Fruit fly (Drosophila melanogaster): Measurements from ENCODE around the gene GstZ1.

dm6 chr3R:9433774-9434173 lies 22.6 kb downstream of the GstZ1 start:
- TF ChIP-seq insv (optimal IDR thresholded peaks at IDR 0.05) (no peak), h (optimal IDR thresholded peaks at IDR 0.05) (no peak), psq (optimal IDR thresholded peaks at IDR 0.05) (no peak), Myc (optimal IDR thresholded peaks at IDR 0.05) (no peak), ttk (optimal IDR thresholded peaks at IDR 0.05) (no peak), Sin3A (optimal IDR thresholded peaks at IDR 0.05) (no peak)
